Fruit fly (Drosophila melanogaster): Measurements from ENCODE around the gene CAH16.

Gene CAH16

dm6 chr3R:31287522-31287921 is 27.5 kb downstream of the CAH16 start (continued):
- TF ChIP-seq cyc (GFP tag; optimal IDR thresholded peaks at IDR 0.05) = peak; percentile 15
- TF ChIP-seq Gug (GFP tag; IDR thresholded peaks at IDR 0.05) = peak; percentile 32; the same call in 1 of the 2 replicates
- TF ChIP-seq salr (GFP tag; optimal IDR thresholded peaks at IDR 0.05) = no peak
- peak; percentile 35 for TF ChIP-seq CG11762 (GFP tag; optimal IDR thresholded peaks at IDR 0.05; ENCODE audit: insufficient read depth)
- no peak for TF ChIP-seq CG6276 (GFP tag; optimal IDR thresholded peaks at IDR 0.05)
- TF ChIP-seq CG32006 (GFP tag; optimal IDR thresholded peaks at IDR 0.05) = peak; percentile 30
- TF ChIP-seq fd85E (GFP tag; optimal IDR thresholded peaks at IDR 0.05) = no peak
- TF ChIP-seq CG34406 (GFP tag; optimal IDR thresholded peaks at IDR 0.05) = peak; percentile 21
- peak; percentile 42 for TF ChIP-seq Hr39 (GFP tag; optimal IDR thresholded peaks at IDR 0.05)
- no peak for TF ChIP-seq spab (GFP tag; optimal IDR thresholded peaks at IDR 0.05)
- TF ChIP-seq Blimp-1 (GFP tag; optimal IDR thresholded peaks at IDR 0.05) = no peak
- TF ChIP-seq dac (GFP tag; optimal IDR thresholded peaks at IDR 0.05) = no peak
- TF ChIP-seq CG31627 (GFP tag; optimal IDR thresholded peaks at IDR 0.05) = peak; percentile 12
- peak; percentile 22 for TF ChIP-seq lz (GFP tag; optimal IDR thresholded peaks at IDR 0.05)
- TF ChIP-seq CG11294 (GFP tag; IDR thresholded peaks at IDR 0.05) = no peak
- TF ChIP-seq CG15336 (GFP tag; IDR thresholded peaks at IDR 0.05) = peak; percentile 28; the same call in 1 of the 2 replicates

- TF ChIP-seq CG15336 (GFP tag; IDR thresholded peaks at IDR 0.05) (peak; percentile 31; the same call in 1 of the 2 replicates), Hr38 (GFP tag; optimal IDR thresholded peaks at IDR 0.05) (no peak), Hr39 (GFP tag; optimal IDR thresholded peaks at IDR 0.05) (no peak), dsx (GFP tag; optimal IDR thresholded peaks at IDR 0.05; ENCODE audit: poor library complexity, severe bottlenecking) (no peak), CG6276 (GFP tag; optimal IDR thresholded peaks at IDR 0.05) (peak; percentile 34), CG3032 (tag; optimal IDR thresholded peaks at IDR 0.05) (peak; percentile 5), CG8319 (GFP tag; optimal IDR thresholded peaks at IDR 0.05) (no peak), Met (GFP tag; optimal IDR thresholded peaks at IDR 0.05) (no peak), vri (GFP tag; optimal IDR thresholded peaks at IDR 0.05) (no peak), CG32006 (GFP tag; optimal IDR thresholded peaks at IDR 0.05) (peak; percentile 67), CG11902 (GFP tag; optimal IDR thresholded peaks at IDR 0.05) (no peak), eg (GFP tag; IDR thresholded peaks at IDR 0.05) (0 out of 3 replicates have a peak, but pooled peaks have one; percentile 37), pdm3 (GFP tag; optimal IDR thresholded peaks at IDR 0.05) (peak; percentile 20), Eip78C (GFP tag) (peak; percentile 60), CG34406 (GFP tag; optimal IDR thresholded peaks at IDR 0.05) (no peak), CG9139 (GFP tag; optimal IDR thresholded peaks at IDR 0.05) (no peak), CG8119 (GFP tag; IDR thresholded peaks at IDR 0.05) (peak; percentile 43; the same call in 2 of the 3 replicates), spab (GFP tag; optimal IDR thresholded peaks at IDR 0.05) (no peak), CG11294 (GFP tag; IDR thresholded peaks at IDR 0.05) (no peak), Sox102F (GFP tag; optimal IDR thresholded peaks at IDR 0.05) (no peak), CG11762 (GFP tag; optimal IDR thresholded peaks at IDR 0.05; ENCODE audit: insufficient read depth) (no peak), Ets96B (tag; optimal IDR thresholded peaks at IDR 0.05) (no peak), cyc (GFP tag; optimal IDR thresholded peaks at IDR 0.05) (no peak), net (GFP tag; optimal IDR thresholded peaks at IDR 0.05) (peak; percentile 11), ss (GFP tag; optimal IDR thresholded peaks at IDR 0.05) (no peak), CG10669 (GFP tag; optimal IDR thresholded peaks at IDR 0.05) (no peak), Sox15 (GFP tag; optimal IDR thresholded peaks at IDR 0.05) (no peak), Blimp-1 (GFP tag; optimal IDR thresholded peaks at IDR 0.05) (no peak), topi (GFP tag; optimal IDR thresholded peaks at IDR 0.05) (no peak), CG10631 (GFP tag; optimal IDR thresholded peaks at IDR 0.05) (no peak), acj6 (GFP tag; optimal IDR thresholded peaks at IDR 0.05) (peak; percentile 4), Eip75B (GFP tag; optimal IDR thresholded peaks at IDR 0.05) (no peak), Hr4 (GFP tag; optimal IDR thresholded peaks at IDR 0.05) (peak; percentile 42), lz (GFP tag; optimal IDR thresholded peaks at IDR 0.05) (peak; percentile 7), CG6854 (GFP tag; optimal IDR thresholded peaks at IDR 0.05) (no peak), achi (GFP tag; optimal IDR thresholded peaks at IDR 0.05) (no peak), CG7368 (GFP tag; optimal IDR thresholded peaks at IDR 0.05) (no peak), Eip93F (GFP tag; optimal IDR thresholded peaks at IDR 0.05) (no peak), salr (GFP tag; optimal IDR thresholded peaks at IDR 0.05) (peak in 1 of 2 experiments; percentile 40), Gug (GFP tag; IDR thresholded peaks at IDR 0.05) (no peak), esn (GFP tag; optimal IDR thresholded peaks at IDR 0.05) (no peak), fd85E (GFP tag; optimal IDR thresholded peaks at IDR 0.05) (no peak), Ets21C (GFP tag; optimal IDR thresholded peaks at IDR 0.05) (no peak), CG6792 (GFP tag; optimal IDR thresholded peaks at IDR 0.05) (no peak), Lpt (GFP tag; optimal IDR thresholded peaks at IDR 0.05) (peak; percentile 15), CG4318 (GFP tag; optimal IDR thresholded peaks at IDR 0.05) (peak; percentile 12)
Measured at dm6 chr3R:31290195-31290594, 30.1 kb downstream of the CAH16 start.
